Fruit fly (Drosophila melanogaster): Measurements from ENCODE around the gene CG13408.

DNA sequence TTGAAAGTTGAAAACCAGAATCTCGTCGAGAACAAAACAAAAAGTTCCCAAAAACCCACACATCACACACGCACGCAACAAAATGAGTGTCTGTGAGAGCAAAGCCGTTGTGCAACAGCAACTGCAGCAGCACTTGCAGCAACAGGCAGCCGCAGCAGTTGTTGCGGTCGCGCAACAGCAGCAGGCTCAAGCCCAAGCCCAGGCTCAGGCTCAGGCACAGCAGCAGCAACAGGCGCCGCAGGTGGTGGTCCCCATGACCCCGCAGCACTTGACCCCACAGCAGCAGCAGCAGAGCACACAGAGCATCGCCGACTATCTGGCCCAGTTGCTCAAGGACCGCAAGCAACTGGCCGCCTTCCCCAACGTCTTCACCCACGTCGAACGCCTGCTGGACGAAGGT, 37.2 kb upstream of the CG13408 start:
- TF ChIP-seq CG8478 (optimal IDR thresholded peaks at IDR 0.05) = no peak
- TF ChIP-seq CTCF (optimal IDR thresholded peaks at IDR 0.05) = no peak
